Worm (Caenorhabditis elegans): ENCODE results near the gene C17B7.12.

Gene C17B7.12

DNA sequence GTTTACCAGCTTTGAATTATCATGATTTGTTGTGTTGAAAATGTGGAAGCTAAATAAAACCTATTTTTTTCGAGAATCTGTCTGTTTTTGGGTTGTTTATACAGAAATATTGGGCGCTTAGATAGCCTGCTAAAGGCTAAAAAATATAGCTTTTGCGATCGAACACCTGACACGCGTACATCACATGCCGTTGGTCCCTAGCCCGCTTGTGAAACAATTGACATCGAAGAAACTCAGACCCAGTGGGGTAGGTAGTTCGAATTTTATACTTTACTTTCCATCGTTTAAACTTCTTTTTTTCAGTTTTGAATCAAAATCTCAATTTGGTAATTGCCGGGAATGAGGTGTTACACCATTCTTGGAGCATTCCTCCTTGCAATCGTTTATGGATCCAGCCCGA lies 14.0 kb upstream of the C17B7.12 start, which contains the start of gene C17B7.4:
TSS of gene C17B7.4 (plus strand) at position 301 of the 400 bp plus-strand sequence.
- TF ChIP-seq hpl-2 (GFP tag; optimal IDR thresholded peaks at IDR 0.05) = no peak

- TF ChIP-seq fos-1 (tag; optimal IDR thresholded peaks at IDR 0.05) = no peak
- no peak for TF ChIP-seq snu-23 (GFP tag; optimal IDR thresholded peaks at IDR 0.05)
- no peak for TF ChIP-seq aha-1 (tag; optimal IDR thresholded peaks at IDR 0.05)
- TF ChIP-seq unc-62 (GFP tag; optimal IDR thresholded peaks at IDR 0.05) = no peak
- TF ChIP-seq Y116A8C.19 (tag; optimal IDR thresholded peaks at IDR 0.05; ENCODE audit: borderline replicate concordance) = no peak
- TF ChIP-seq mdl-1 (tag; optimal IDR thresholded peaks at IDR 0.05) = no peak
- TF ChIP-seq nhr-19 (GFP tag; conservative IDR thresholded peaks at IDR 0.05) = no peak
- TF ChIP-seq pqm-1 (tag; optimal IDR thresholded peaks at IDR 0.05) = no peak
- no peak for TF ChIP-seq elt-2 (tag; optimal IDR thresholded peaks at IDR 0.05)
- TF ChIP-seq pax-3 (tag; optimal IDR thresholded peaks at IDR 0.05) = no peak
- no peak for TF ChIP-seq elt-3 (tag; optimal IDR thresholded peaks at IDR 0.05)
- no peak for TF ChIP-seq nhr-77 (tag; optimal IDR thresholded peaks at IDR 0.05)
- no peak for TF ChIP-seq efl-1 (optimal IDR thresholded peaks at IDR 0.05)
- TF ChIP-seq efl-1 (GFP tag; optimal IDR thresholded peaks at IDR 0.05 in 1 of 2) = no peak
Measured at ce11 chrV:3341906-3342305, 11.1 kb upstream of the C17B7.12 start, which contains the start of gene C17B7.10. Gene C17B7.10 (minus strand): TSS chrV:3342006.

ce11 chrV:3342504-3342903 lies 10.5 kb upstream of the C17B7.12 start, which contains the start of gene C17B7.3:
Gene C17B7.3 (plus strand): TSS chrV:3342804.
- TF ChIP-seq efl-1 (optimal IDR thresholded peaks at IDR 0.05) (no peak), efl-1 (GFP tag; optimal IDR thresholded peaks at IDR 0.05 in 1 of 2) (peak in 1 of 2 experiments; percentile 55), aha-1 (tag; optimal IDR thresholded peaks at IDR 0.05) (no peak), lin-15B (tag; optimal IDR thresholded peaks at IDR 0.05) (no peak), grh-1 (GFP tag; IDR thresholded peaks at IDR 0.05) (no peak)

DNA sequence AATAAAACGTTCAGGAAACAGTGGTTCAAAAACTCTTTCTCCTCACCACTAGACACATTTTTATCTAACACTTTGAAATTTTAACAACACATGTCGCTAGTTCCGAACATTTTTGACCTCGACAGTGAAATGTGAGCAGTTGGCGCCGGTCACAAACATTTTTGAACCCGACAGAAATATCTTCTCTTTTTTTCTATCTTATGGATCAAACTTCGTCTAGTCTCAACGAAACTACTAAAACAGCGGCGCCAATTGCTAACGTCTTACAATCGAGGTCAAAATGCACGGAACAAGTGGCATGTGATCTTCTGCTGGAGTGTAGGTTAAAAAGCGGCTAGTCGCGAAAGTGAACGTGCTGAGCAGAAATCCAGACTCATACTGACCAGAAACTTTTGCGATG lies 9.0 kb upstream of the C17B7.12 start:
- no peak for TF ChIP-seq efl-1 (optimal IDR thresholded peaks at IDR 0.05)
- peak in 1 of 2 experiments; percentile 39 for TF ChIP-seq efl-1 (GFP tag; optimal IDR thresholded peaks at IDR 0.05 in 1 of 2)
- TF ChIP-seq nhr-19 (GFP tag; conservative IDR thresholded peaks at IDR 0.05) = peak; percentile 57
- no peak for TF ChIP-seq mab-9 (GFP tag; IDR thresholded peaks at IDR 0.05)
- no peak for TF ChIP-seq ceh-90 (tag; optimal IDR thresholded peaks at IDR 0.05)
- TF ChIP-seq ceh-82 (tag; optimal IDR thresholded peaks at IDR 0.05) = no peak
- TF ChIP-seq zip-4 (GFP tag; optimal IDR thresholded peaks at IDR 0.05) = no peak
- no peak for TF ChIP-seq blmp-1 (tag; optimal IDR thresholded peaks at IDR 0.05)
- peak; percentile 81 for TF ChIP-seq nhr-71 (tag; optimal IDR thresholded peaks at IDR 0.05)
- TF ChIP-seq fkh-8 (tag; optimal IDR thresholded peaks at IDR 0.05) = no peak
- no peak for TF ChIP-seq C34B4.2 (tag; optimal IDR thresholded peaks at IDR 0.05)
- no peak for TF ChIP-seq ceh-8 (GFP tag; optimal IDR thresholded peaks at IDR 0.05)
- no peak for TF ChIP-seq tlp-1 (tag; optimal IDR thresholded peaks at IDR 0.05)
- no peak for TF ChIP-seq lin-13 (GFP tag; optimal IDR thresholded peaks at IDR 0.05)
- no peak for TF ChIP-seq elt-3 (tag; optimal IDR thresholded peaks at IDR 0.05)
- TF ChIP-seq ces-1 (GFP tag; optimal IDR thresholded peaks at IDR 0.05) = no peak
- no peak for TF ChIP-seq nhr-77 (tag; optimal IDR thresholded peaks at IDR 0.05)
- peak; percentile 83 for TF ChIP-seq lin-14 (GFP tag; optimal IDR thresholded peaks at IDR 0.05)
- no peak for TF ChIP-seq F16B12.6 (tag; optimal IDR thresholded peaks at IDR 0.05)
- peak; percentile 50 for TF ChIP-seq nhr-20 (tag; optimal IDR thresholded peaks at IDR 0.05)
- TF ChIP-seq nhr-11 (tag; optimal IDR thresholded peaks at IDR 0.05) = no peak
- no peak for TF ChIP-seq ama-1 (optimal IDR thresholded peaks at IDR 0.05)
- peak; percentile 52 for TF ChIP-seq rnt-1 (tag; optimal IDR thresholded peaks at IDR 0.05)
- no peak for TF ChIP-seq grh-1 (GFP tag; IDR thresholded peaks at IDR 0.05)

DNA sequence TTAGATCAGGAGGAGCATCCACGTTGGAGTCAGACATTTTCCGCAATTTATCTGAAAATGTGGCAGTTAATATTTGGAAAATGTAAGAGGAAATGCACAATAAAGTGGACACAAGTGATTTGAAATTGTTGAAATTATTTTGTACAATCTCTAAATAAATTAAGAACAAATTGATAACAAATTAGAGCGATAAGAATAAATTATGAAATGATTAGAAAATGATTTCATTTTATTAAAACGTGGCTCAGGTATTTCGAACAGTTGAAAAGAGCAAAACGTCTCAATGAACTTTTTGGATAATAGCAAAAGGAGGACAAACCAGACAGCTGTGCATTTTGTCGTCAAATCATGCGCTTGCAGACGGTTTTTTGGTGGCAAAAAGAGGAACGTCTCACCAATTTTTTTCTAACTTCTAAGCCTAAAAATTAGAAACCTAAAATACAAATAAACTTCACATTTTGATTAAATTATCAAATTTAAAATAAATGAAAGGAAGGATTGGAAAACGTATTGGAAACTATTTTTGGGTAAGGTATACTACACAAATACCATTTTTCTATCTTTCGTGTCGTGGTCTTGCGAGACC lies 6.5 kb upstream of the C17B7.12 start, which contains the start of gene fbxa-65:
TSS of gene fbxa-65 (minus strand) at position 51 of the 586 bp plus-strand sequence.
- TF ChIP-seq snu-23 (GFP tag; optimal IDR thresholded peaks at IDR 0.05) (peak; percentile 19), lin-39 (tag; optimal IDR thresholded peaks at IDR 0.05) (no peak), efl-1 (optimal IDR thresholded peaks at IDR 0.05) (peak; percentile 9 to 39), efl-1 (GFP tag; optimal IDR thresholded peaks at IDR 0.05 in 1 of 2) (peak; percentile 36 to 85), C34B4.2 (tag; optimal IDR thresholded peaks at IDR 0.05) (no peak), ceh-88 (GFP tag; IDR thresholded peaks at IDR 0.05) (no peak), unc-86 (tag; optimal IDR thresholded peaks at IDR 0.05) (no peak), lin-14 (GFP tag; optimal IDR thresholded peaks at IDR 0.05) (peak; percentile 34), fkh-10 (GFP tag; optimal IDR thresholded peaks at IDR 0.05) (no peak), egl-27 (tag; optimal IDR thresholded peaks at IDR 0.05) (no peak), mep-1 (tag; optimal IDR thresholded peaks at IDR 0.05) (peak; percentile 23), nhr-47 (tag; optimal IDR thresholded peaks at IDR 0.05) (peak; percentile 14), F16B12.6 (tag; optimal IDR thresholded peaks at IDR 0.05) (peak; percentile 79), nhr-19 (GFP tag; conservative IDR thresholded peaks at IDR 0.05) (no peak), tbx-2 (tag; optimal IDR thresholded peaks at IDR 0.05) (no peak), nhr-71 (tag; optimal IDR thresholded peaks at IDR 0.05) (peak; percentile 19), nhr-85 (tag) (peak; percentile 60), nhr-20 (tag; optimal IDR thresholded peaks at IDR 0.05) (peak; percentile 35)

Data from whole organism, L1 larva.